Worm (Caenorhabditis elegans): ENCODE measurements around the gene C45G9.6.

Gene C45G9.6

DNA sequence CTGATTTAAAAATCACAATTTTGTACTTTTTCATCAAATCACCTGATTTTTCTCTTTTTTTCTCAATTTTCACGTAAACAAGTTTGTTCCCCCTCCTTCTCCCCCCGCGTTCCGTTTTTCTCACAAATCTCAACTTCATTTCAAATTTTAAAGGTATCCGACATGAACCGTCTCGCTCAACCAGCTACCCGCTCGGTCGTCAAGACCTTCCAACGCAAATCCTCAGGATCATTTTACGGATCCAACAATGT is 45.2 kb downstream of the C45G9.6 start, which contains the start of gene cox-6A:
cox-6A (plus strand) TSS at position 152 of the 251 bp plus-strand sequence.
- TF ChIP-seq drap-1 (GFP tag; optimal IDR thresholded peaks at IDR 0.05) (no peak), nhr-2 (tag; optimal IDR thresholded peaks at IDR 0.05) (no peak), elt-1 (tag; optimal IDR thresholded peaks at IDR 0.05; ENCODE audit: borderline replicate concordance, insufficient read depth) (no peak), lin-32 (GFP tag; optimal IDR thresholded peaks at IDR 0.05) (no peak), nhr-237 (tag; optimal IDR thresholded peaks at IDR 0.05) (no peak), nhr-28 (tag; optimal IDR thresholded peaks at IDR 0.05) (no peak), mep-1 (tag; optimal IDR thresholded peaks at IDR 0.05) (no peak), elt-3 (tag; optimal IDR thresholded peaks at IDR 0.05) (no peak)

DNA sequence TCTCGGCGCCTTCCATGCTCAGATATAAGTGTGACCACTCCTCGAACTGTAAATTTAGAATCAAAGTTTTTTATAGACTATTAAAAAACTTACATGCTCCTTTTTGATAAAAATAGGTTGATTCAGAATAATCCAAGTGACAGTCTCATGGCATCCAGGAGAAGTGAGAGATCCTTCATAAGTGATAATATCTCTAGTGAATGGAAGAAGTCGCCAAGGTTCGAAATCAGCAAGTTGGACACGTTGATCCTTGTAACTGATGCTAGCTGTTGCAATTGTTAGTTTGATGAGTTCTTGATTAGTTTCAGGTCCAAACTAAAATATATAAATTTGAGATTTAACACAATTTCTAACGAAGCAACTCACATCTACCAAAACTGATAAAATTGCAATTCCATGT is 47.0 kb downstream of the C45G9.6 start:
- TF ChIP-seq nhr-2 (tag; optimal IDR thresholded peaks at IDR 0.05) (no peak), hlh-1 (tag; optimal IDR thresholded peaks at IDR 0.05) (no peak), bed-3 (GFP tag; optimal IDR thresholded peaks at IDR 0.05) (no peak), snpc-4 (tag; optimal IDR thresholded peaks at IDR 0.05) (no peak), elt-1 (tag; optimal IDR thresholded peaks at IDR 0.05; ENCODE audit: borderline replicate concordance, insufficient read depth) (no peak), sptf-1 (tag; optimal IDR thresholded peaks at IDR 0.05) (no peak), ceh-83 (GFP tag; optimal IDR thresholded peaks at IDR 0.05) (no peak)

DNA sequence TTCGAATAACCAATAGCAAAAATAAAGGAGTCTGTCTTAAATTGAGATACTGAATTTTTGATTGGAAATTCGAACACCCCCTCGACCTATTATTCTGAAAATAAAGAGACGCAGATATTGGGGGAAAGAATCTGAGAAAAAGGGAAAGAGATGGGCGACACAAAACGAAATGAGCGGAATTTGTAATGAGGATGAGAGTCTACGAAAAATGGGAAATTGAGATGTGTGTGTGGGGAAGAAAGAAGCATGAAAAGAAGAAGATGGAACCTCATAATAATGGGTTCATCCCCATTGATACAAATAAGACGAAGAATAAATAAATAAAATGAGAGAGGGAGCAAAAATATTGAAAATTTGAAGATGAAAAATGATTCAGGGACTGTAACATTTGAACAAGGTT is 49.3 kb downstream of the C45G9.6 start, which contains the start of gene cah-1:
cah-1 (minus strand) TSS at position 101 of the 400 bp plus-strand sequence.
- no peak for TF ChIP-seq sem-2 (GFP tag; optimal IDR thresholded peaks at IDR 0.05)
- TF ChIP-seq ces-1 (GFP tag; optimal IDR thresholded peaks at IDR 0.05) = peak; percentile 0
- no peak for TF ChIP-seq nhr-76 (tag; optimal IDR thresholded peaks at IDR 0.05)
- no peak for TF ChIP-seq nhr-28 (tag; optimal IDR thresholded peaks at IDR 0.05)
- no peak for TF ChIP-seq unc-120 (tag; optimal IDR thresholded peaks at IDR 0.05; ENCODE audit: poor library complexity, severe bottlenecking)
- TF ChIP-seq blmp-1 (tag; optimal IDR thresholded peaks at IDR 0.05) = no peak
- TF ChIP-seq ceh-43 (GFP tag; optimal IDR thresholded peaks at IDR 0.05) = no peak

DNA sequence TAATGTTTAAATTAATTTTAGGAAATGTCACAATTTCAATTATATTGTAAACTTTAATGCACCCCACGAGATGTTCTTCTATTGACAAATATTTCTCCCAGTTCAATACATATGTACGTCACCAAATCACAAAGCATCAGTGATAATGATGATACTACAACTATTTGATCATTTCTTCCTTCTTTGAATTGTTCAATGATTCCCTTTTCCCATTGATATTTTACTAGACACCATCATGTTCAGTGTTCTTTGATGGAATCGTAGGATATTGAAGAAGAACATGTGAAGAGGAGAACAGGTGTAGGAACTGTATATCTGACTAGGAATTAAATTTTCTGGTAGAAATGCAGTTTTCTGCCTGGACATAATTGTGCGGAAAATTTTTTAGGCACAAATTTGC is 53.2 kb downstream of the C45G9.6 start:
- TF ChIP-seq lin-32 (GFP tag; optimal IDR thresholded peaks at IDR 0.05) (no peak), unc-39 (tag; optimal IDR thresholded peaks at IDR 0.05) (no peak), mls-2 (tag; optimal IDR thresholded peaks at IDR 0.05) (no peak), ceh-39 (tag; optimal IDR thresholded peaks at IDR 0.05) (no peak), zip-8 (tag; optimal IDR thresholded peaks at IDR 0.05) (no peak), cnd-1 (tag; optimal IDR thresholded peaks at IDR 0.05) (no peak)

All from whole organism, mixed stage, embryonic.